Fruit fly (Drosophila melanogaster): ENCODE data around the gene CG15803.

DNA sequence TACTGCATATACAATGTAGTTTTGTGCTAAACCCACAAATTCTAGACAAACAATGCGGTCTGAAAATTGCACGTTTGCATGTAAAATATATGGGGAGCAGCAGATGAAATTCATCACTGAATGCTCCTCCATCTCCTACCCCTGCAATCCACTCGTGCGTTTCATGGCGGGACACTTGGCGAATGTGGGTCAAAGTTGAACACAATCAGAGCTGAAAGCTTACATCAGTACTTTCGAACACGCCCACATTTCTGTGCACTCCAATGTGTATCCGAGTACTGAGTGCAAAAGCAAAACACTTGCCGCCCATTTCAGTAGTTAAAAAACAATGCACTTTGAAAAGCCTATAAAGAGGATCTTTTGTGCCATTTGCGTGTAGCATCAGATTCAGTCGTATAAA, 63.8 kb downstream of the CG15803 start:
- no peak for TF ChIP-seq psq (optimal IDR thresholded peaks at IDR 0.05)
- TF ChIP-seq usp (GFP tag; optimal IDR thresholded peaks at IDR 0.05) = no peak
- no peak for TF ChIP-seq Dll (optimal IDR thresholded peaks at IDR 0.05)
- no peak for TF ChIP-seq pan (optimal IDR thresholded peaks at IDR 0.05)

All from whole organism.